Fruit fly (Drosophila melanogaster): ENCODE measurements around the gene Pmi.

The Pmi gene

dm6 chr3L:5770817-5771425 is 8.9 kb upstream of the Pmi start (continued):
- TF ChIP-seq Chrac-16 (GFP tag; optimal IDR thresholded peaks at IDR 0.05): peak; percentile 82
- TF ChIP-seq Trl (optimal IDR thresholded peaks at IDR 0.05): no peak
- TF ChIP-seq Trl (GFP tag; optimal IDR thresholded peaks at IDR 0.05): peak; percentile 92
- TF ChIP-seq kni (GFP tag; optimal IDR thresholded peaks at IDR 0.05): peak; percentile 77
- TF ChIP-seq zf30C (GFP tag; optimal IDR thresholded peaks at IDR 0.05): peak; percentile 58
- peak; percentile 75 for TF ChIP-seq tin (GFP tag; optimal IDR thresholded peaks at IDR 0.05)
- TF ChIP-seq GATAe (GFP tag; conservative IDR thresholded peaks at IDR 0.05): peak; percentile 96
- TF ChIP-seq onecut (GFP tag; IDR thresholded peaks at IDR 0.05): no peak; the same call in 1 of the 2 replicates
- no peak for TF ChIP-seq CG7271 (tag; optimal IDR thresholded peaks at IDR 0.05)
- TF ChIP-seq gcm (GFP tag; optimal IDR thresholded peaks at IDR 0.05): peak; percentile 81
- no peak for TF ChIP-seq usp (GFP tag; optimal IDR thresholded peaks at IDR 0.05)
- TF ChIP-seq CG11504 (tag; optimal IDR thresholded peaks at IDR 0.05): no peak
- peak; percentile 53 for TF ChIP-seq run (tag; optimal IDR thresholded peaks at IDR 0.05)
- TF ChIP-seq cwo (GFP tag; optimal IDR thresholded peaks at IDR 0.05): peak; percentile 76
- TF ChIP-seq Sry-δ (GFP tag; optimal IDR thresholded peaks at IDR 0.05): peak; percentile 63
- TF ChIP-seq slp2 (GFP tag; optimal IDR thresholded peaks at IDR 0.05): peak; percentile 82
- TF ChIP-seq CG30403 (GFP tag; optimal IDR thresholded peaks at IDR 0.05): peak; percentile 91
- peak; percentile 76 for TF ChIP-seq CG12236 (GFP tag; optimal IDR thresholded peaks at IDR 0.05)
- TF ChIP-seq Nf-YC (tag; optimal IDR thresholded peaks at IDR 0.05): peak; percentile 93
- TF ChIP-seq CG10366 (GFP tag; IDR thresholded peaks at IDR 0.05): peak; percentile 57; the same call in 1 of the 2 replicates
- TF ChIP-seq CG30020 (tag; optimal IDR thresholded peaks at IDR 0.05): peak; percentile 73
- no peak; the same call in 1 of the 2 replicates for TF ChIP-seq dimm (GFP tag; IDR thresholded peaks at IDR 0.05)
- peak; percentile 87 for TF ChIP-seq CG1233 (GFP tag; optimal IDR thresholded peaks at IDR 0.05)
- TF ChIP-seq CG12744 (GFP tag; optimal IDR thresholded peaks at IDR 0.05): peak; percentile 74
- peak; percentile 67 for TF ChIP-seq CG13123 (GFP tag; optimal IDR thresholded peaks at IDR 0.05)
- TF ChIP-seq ewg (GFP tag; optimal IDR thresholded peaks at IDR 0.05): peak; percentile 65
- TF ChIP-seq CG34376 (GFP tag; optimal IDR thresholded peaks at IDR 0.05): peak; percentile 94
- TF ChIP-seq CG15011 (GFP tag; optimal IDR thresholded peaks at IDR 0.05): no peak
- TF ChIP-seq CG6175 (GFP tag; IDR thresholded peaks at IDR 0.05): no peak; the same call in 2 of the 3 replicates
- TF ChIP-seq H2.0 (GFP tag; IDR thresholded peaks at IDR 0.05): peak; percentile 57; the same call in 1 of the 2 replicates
- peak; percentile 65 for TF ChIP-seq CG1602 (GFP tag; optimal IDR thresholded peaks at IDR 0.05)
- TF ChIP-seq Jarid2 (GFP tag; optimal IDR thresholded peaks at IDR 0.05): no peak
- TF ChIP-seq nau (GFP tag; optimal IDR thresholded peaks at IDR 0.05): no peak
- TF ChIP-seq CG5180 (GFP tag; optimal IDR thresholded peaks at IDR 0.05): no peak
- no peak for TF ChIP-seq Lim3 (GFP tag; IDR thresholded peaks at IDR 0.05)
- no peak; the same call in 1 of the 2 replicates for TF ChIP-seq CG14667 (GFP tag; IDR thresholded peaks at IDR 0.05)
- peak; percentile 44 for TF ChIP-seq CG3065 (GFP tag; optimal IDR thresholded peaks at IDR 0.05)
- TF ChIP-seq Fer3 (tag; optimal IDR thresholded peaks at IDR 0.05): peak; percentile 85
- peak; percentile 75 for TF ChIP-seq p53 (GFP tag; optimal IDR thresholded peaks at IDR 0.05)
- TF ChIP-seq emc (GFP tag; optimal IDR thresholded peaks at IDR 0.05): peak; percentile 38
- TF ChIP-seq ems (GFP tag; optimal IDR thresholded peaks at IDR 0.05): peak; percentile 76
- TF ChIP-seq bab2 (GFP tag; optimal IDR thresholded peaks at IDR 0.05): peak; percentile 84
- no peak for TF ChIP-seq gsb (GFP tag; IDR thresholded peaks at IDR 0.05)
- peak; percentile 90 for TF ChIP-seq lilli (GFP tag; optimal IDR thresholded peaks at IDR 0.05)
- TF ChIP-seq exex (tag; optimal IDR thresholded peaks at IDR 0.05): no peak
- TF ChIP-seq Meics (GFP tag; optimal IDR thresholded peaks at IDR 0.05): peak; percentile 89
- TF ChIP-seq Hmx (GFP tag; optimal IDR thresholded peaks at IDR 0.05): peak; percentile 65
- TF ChIP-seq Max (GFP tag; optimal IDR thresholded peaks at IDR 0.05): peak; percentile 80
- no peak for TF ChIP-seq gsb-n (tag; optimal IDR thresholded peaks at IDR 0.05)
- peak; percentile 70 for TF ChIP-seq tgo (GFP tag; IDR thresholded peaks at IDR 0.05)
- peak; percentile 48; the same call in 1 of the 2 replicates for TF ChIP-seq CG32772 (GFP tag; IDR thresholded peaks at IDR 0.05)

Data from whole organism, embryonic.